Worm (Caenorhabditis elegans) whole organism, midembryonic: Measurements from ENCODE around the gene elc-1.

Source experiments
- T22C8.4 ChIP-seq: fragments of 200-800 bp; sonication (Bioruptor generic); IDR thresholded peaks from 2 replicates; pipeline ENCODE4 v1.3.6; 2022; ENCODE audit warnings: missing genetic modification characterization, missing compliant biosample characterization
- cog-1 ChIP-seq: sonication (generic microtip); optimal IDR thresholded peaks from 2 replicates; lab custom pipeline; 2016; ENCODE audit warnings: missing genetic modification characterization, missing compliant biosample characterization
- flt-1 ChIP-seq: fragments of 200-800 bp; sonication (Bioruptor generic); IDR thresholded peaks from 2 replicates; pipeline ENCODE4 v1.3.6; 2022; ENCODE audit warnings: missing genetic modification characterization, missing compliant biosample characterization
- klf-2 ChIP-seq: fragments of 200-800 bp; sonication (Bioruptor generic); conservative IDR thresholded peaks from 2 replicates; pipeline ENCODE4 v1.3.6; 2022; ENCODE audit warnings: missing genetic modification reagents, missing genetic modification characterization, missing compliant biosample characterization
- med-1 ChIP-seq: sonication (generic microtip); optimal IDR thresholded peaks from 2 replicates; lab custom pipeline; 2017; ENCODE audit warnings: missing genetic modification characterization, mild to moderate bottlenecking, missing compliant biosample characterization, antibody characterized with exemption, missing genetic modification reagents; ENCODE audit not compliant: insufficient read depth
- ref-1 ChIP-seq: fragments of 200-800 bp; sonication (Bioruptor generic); conservative IDR thresholded peaks from 2 replicates; pipeline ENCODE4 v1.3.6; 2022; ENCODE audit warnings: missing genetic modification reagents, missing genetic modification characterization, missing compliant biosample characterization
- tab-1 ChIP-seq: fragments of 200-800 bp; sonication (Bioruptor generic); IDR thresholded peaks from 2 replicates; pipeline ENCODE4 v1.3.6; 2022; ENCODE audit warnings: missing genetic modification characterization, missing compliant biosample characterization
- ztf-23 ChIP-seq: fragments of 200-800 bp; sonication (Bioruptor generic); IDR thresholded peaks from 2 replicates; pipeline ENCODE4 v1.3.6; 2022; ENCODE audit warnings: missing genetic modification reagents, missing genetic modification characterization, missing compliant biosample characterization
- ztf-29 ChIP-seq: fragments of 200-800 bp; sonication (Bioruptor generic); IDR thresholded peaks from 2 replicates; pipeline ENCODE4 v1.3.6; 2022; ENCODE audit warnings: missing genetic modification reagents, missing genetic modification characterization, missing compliant biosample characterization

The elc-1 gene

ce11 chrIII:1403108-1403507 is 13.9 kb downstream of the elc-1 start, which contains the start of gene pals-18:
Gene pals-18 (plus strand): TSS chrIII:1403408.
- no peak for TF ChIP-seq klf-2 (GFP tag; lab: Robert Waterston, UW)
- TF ChIP-seq ztf-29 (GFP tag; lab: Robert Waterston, UW), result no peak
- TF ChIP-seq cog-1 (tag; lab: Kevin White, UChicago), result no peak
- TF ChIP-seq ref-1, result no peak
- TF ChIP-seq ztf-23, result no peak
- TF ChIP-seq med-1 (GFP tag; lab: Kevin White, UChicago), result no peak
- no peak for TF ChIP-seq flt-1 (GFP tag; lab: Robert Waterston, UW)

- TF ChIP-seq ztf-29 (GFP tag; lab: Robert Waterston, UW), result no peak
- TF ChIP-seq tab-1, result no peak
- no peak for TF ChIP-seq ref-1
- no peak for TF ChIP-seq med-1 (GFP tag; lab: Kevin White, UChicago)
- no peak for TF ChIP-seq T22C8.4 (GFP tag; lab: Robert Waterston, UW)
- TF ChIP-seq flt-1 (GFP tag; lab: Robert Waterston, UW), result no peak
- TF ChIP-seq klf-2 (GFP tag; lab: Robert Waterston, UW), result no peak
Observed at ce11 chrIII:1401497-1401990, 15.4 kb downstream of the elc-1 start, which contains the start of gene pals-19. Gene pals-19 (plus strand): TSS chrIII:1401940.

ce11 chrIII:1399670-1400069 is 17.3 kb downstream of the elc-1 start, which contains the start of gene pals-16:
Gene pals-16 (plus strand): TSS chrIII:1399970.
- TF ChIP-seq flt-1 (GFP tag; lab: Robert Waterston, UW) (no peak), klf-2 (GFP tag; lab: Robert Waterston, UW) (no peak), med-1 (GFP tag; lab: Kevin White, UChicago) (no peak), ref-1 (no peak), ztf-23 (no peak), tab-1 (no peak), cog-1 (tag; lab: Kevin White, UChicago) (no peak), T22C8.4 (GFP tag; lab: Robert Waterston, UW) (no peak), ztf-29 (GFP tag; lab: Robert Waterston, UW) (no peak)

- no peak for TF ChIP-seq tab-1
- no peak for TF ChIP-seq ztf-23
- no peak for TF ChIP-seq klf-2 (GFP tag; lab: Robert Waterston, UW)
- no peak for TF ChIP-seq flt-1 (GFP tag; lab: Robert Waterston, UW)
- no peak for TF ChIP-seq ztf-29 (GFP tag; lab: Robert Waterston, UW)
- no peak for TF ChIP-seq med-1 (GFP tag; lab: Kevin White, UChicago)
- no peak for TF ChIP-seq T22C8.4 (GFP tag; lab: Robert Waterston, UW)
- no peak for TF ChIP-seq cog-1 (tag; lab: Kevin White, UChicago)
- TF ChIP-seq ref-1, result no peak
Observed at ce11 chrIII:1398183-1398582, 18.8 kb downstream of the elc-1 start.

- TF ChIP-seq ztf-29 (GFP tag; lab: Robert Waterston, UW) (no peak), tab-1 (no peak), T22C8.4 (GFP tag; lab: Robert Waterston, UW) (no peak), cog-1 (tag; lab: Kevin White, UChicago) (no peak), med-1 (GFP tag; lab: Kevin White, UChicago) (no peak), ztf-23 (no peak), ref-1 (no peak), flt-1 (GFP tag; lab: Robert Waterston, UW) (no peak), klf-2 (GFP tag; lab: Robert Waterston, UW) (no peak)
Observed at ce11 chrIII:1395355-1395754, 21.6 kb downstream of the elc-1 start.

ce11 chrIII:1392763-1393162 is 24.2 kb downstream of the elc-1 start:
- TF ChIP-seq klf-2 (GFP tag; lab: Robert Waterston, UW), result no peak
- TF ChIP-seq flt-1 (GFP tag; lab: Robert Waterston, UW), result no peak
- no peak for TF ChIP-seq med-1 (GFP tag; lab: Kevin White, UChicago)
- no peak for TF ChIP-seq ztf-23
- no peak for TF ChIP-seq T22C8.4 (GFP tag; lab: Robert Waterston, UW)
- no peak for TF ChIP-seq ztf-29 (GFP tag; lab: Robert Waterston, UW)
- TF ChIP-seq cog-1 (tag; lab: Kevin White, UChicago), result no peak
- TF ChIP-seq ref-1, result no peak
- TF ChIP-seq tab-1, result no peak

ce11 chrIII:1391752-1392151 is 25.2 kb downstream of the elc-1 start, which contains the start of gene pals-17:
Gene pals-17 (minus strand): TSS chrIII:1391852.
- no peak for TF ChIP-seq ztf-23
- no peak for TF ChIP-seq tab-1
- TF ChIP-seq klf-2 (GFP tag; lab: Robert Waterston, UW), result no peak

ce11 chrIII:1389988-1390387 is 27.0 kb downstream of the elc-1 start:
- no peak for TF ChIP-seq klf-2 (GFP tag; lab: Robert Waterston, UW)
- TF ChIP-seq ref-1, result no peak
- TF ChIP-seq tab-1, result no peak
- no peak for TF ChIP-seq med-1 (GFP tag; lab: Kevin White, UChicago)
- no peak for TF ChIP-seq T22C8.4 (GFP tag; lab: Robert Waterston, UW)
- no peak for TF ChIP-seq ztf-23
- TF ChIP-seq cog-1 (tag; lab: Kevin White, UChicago), result no peak
- TF ChIP-seq flt-1 (GFP tag; lab: Robert Waterston, UW), result no peak
- TF ChIP-seq ztf-29 (GFP tag; lab: Robert Waterston, UW), result no peak

ce11 chrIII:1388274-1389058 is 28.5 kb downstream of the elc-1 start, which contains the start of gene pals-20:
Gene pals-20 (minus strand): TSS chrIII:1388324.
- TF ChIP-seq med-1 (GFP tag; lab: Kevin White, UChicago) (no peak), cog-1 (tag; lab: Kevin White, UChicago) (no peak)
